Fruit fly (Drosophila melanogaster) whole organism: ENCODE results near the gene Slh.

ENCODE experiments used
- CG8478 ChIP-seq: fragments of >200 bp; optimal IDR thresholded peaks from 2 replicates; lab custom pipeline; 2018; ENCODE audit warnings: inconsistent platforms
- Dll ChIP-seq: fragments of >200 bp; optimal IDR thresholded peaks from 2 replicates; lab custom pipeline; 2017
- pan ChIP-seq: fragments of >200 bp; optimal IDR thresholded peaks from 2 replicates; lab custom pipeline; 2017
- psq ChIP-seq: fragments of >200 bp; optimal IDR thresholded peaks from 2 replicates; lab custom pipeline; 2017
- usp ChIP-seq: fragments of >200 bp; optimal IDR thresholded peaks from 2 replicates; lab custom pipeline; 2017; ENCODE audit warnings: missing biosample characterization, missing genetic modification characterization, mixed read lengths

DNA sequence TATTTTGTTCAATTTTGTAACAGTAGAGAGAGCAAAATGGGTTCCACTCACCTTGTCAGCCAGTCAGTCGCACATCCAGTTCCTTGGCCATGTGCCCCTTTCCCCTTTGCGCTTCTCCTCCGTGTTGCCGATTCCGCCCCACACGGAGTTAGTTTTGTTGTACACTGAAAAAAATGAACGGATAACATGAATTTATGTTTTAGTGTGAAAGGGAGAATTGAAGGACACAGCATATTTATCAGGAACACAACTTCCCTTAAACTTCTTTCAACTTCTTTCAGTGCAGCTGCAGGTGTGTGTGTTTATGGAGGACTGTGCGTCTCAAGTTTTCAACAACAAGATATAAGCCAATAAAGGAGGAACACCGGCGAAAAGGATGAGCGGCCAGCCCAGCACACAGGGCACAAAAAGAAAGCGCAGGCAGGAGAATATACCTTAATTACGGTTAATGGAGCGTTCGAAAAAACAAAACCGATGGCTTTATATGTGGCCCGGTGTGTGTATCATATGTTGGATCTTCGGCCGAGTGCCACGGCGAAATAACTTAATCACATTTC, 11.2 kb downstream of the Slh start:
- TF ChIP-seq CG8478 (lab: Kevin White, UChicago) = no peak
- no peak for TF ChIP-seq pan
- no peak for TF ChIP-seq Dll (lab: Kevin White, UChicago)
- TF ChIP-seq psq (lab: Kevin White, UChicago) = no peak
- no peak for TF ChIP-seq usp
